Worm (Caenorhabditis elegans): ENCODE measurements around the gene ZK1098.2.

The ZK1098.2 gene

ce11 chrIII:9561158-9561557 lies 32.2 kb downstream of the ZK1098.2 start, which contains the start of gene C48B4.8:
TSS of gene C48B4.8 (minus strand) at chrIII:9561258.
- TF ChIP-seq aly-1 (tag; optimal IDR thresholded peaks at IDR 0.05) = no peak
- TF ChIP-seq hmbx-1 (tag; optimal IDR thresholded peaks at IDR 0.05) = no peak
- TF ChIP-seq scrt-1 (GFP tag; IDR thresholded peaks at IDR 0.05) = no peak

ce11 chrIII:9563235-9563634 lies 34.3 kb downstream of the ZK1098.2 start, which contains the start of gene C48B4.9:
TSS of gene C48B4.9 (minus strand) at chrIII:9563335.
- TF ChIP-seq tra-4 (tag; optimal IDR thresholded peaks at IDR 0.05) (no peak), tbx-37 (GFP tag; conservative IDR thresholded peaks at IDR 0.05) (no peak), hnd-1 (tag; optimal IDR thresholded peaks at IDR 0.05) (no peak), hmg-4 (GFP tag; optimal IDR thresholded peaks at IDR 0.05) (no peak), ets-7 (tag; optimal IDR thresholded peaks at IDR 0.05) (no peak), pes-1 (GFP tag; IDR thresholded peaks at IDR 0.05) (no peak), tbx-11 (GFP tag; IDR thresholded peaks at IDR 0.05) (no peak), F13C5.2 (tag; optimal IDR thresholded peaks at IDR 0.05) (no peak), ama-1 (optimal IDR thresholded peaks at IDR 0.05) (no peak), ceh-36 (tag; optimal IDR thresholded peaks at IDR 0.05) (no peak), aly-1 (tag; optimal IDR thresholded peaks at IDR 0.05) (no peak), scrt-1 (GFP tag; IDR thresholded peaks at IDR 0.05) (no peak), ceh-13 (GFP tag; optimal IDR thresholded peaks at IDR 0.05) (no peak), flt-1 (GFP tag; IDR thresholded peaks at IDR 0.05) (no peak), hmbx-1 (tag; optimal IDR thresholded peaks at IDR 0.05) (no peak)

- TF ChIP-seq B0310.2 (tag; optimal IDR thresholded peaks at IDR 0.05) (no peak), hnd-1 (tag; optimal IDR thresholded peaks at IDR 0.05) (no peak), hmg-4 (GFP tag; optimal IDR thresholded peaks at IDR 0.05) (no peak), ceh-36 (tag; optimal IDR thresholded peaks at IDR 0.05) (no peak), ets-7 (tag; optimal IDR thresholded peaks at IDR 0.05) (no peak), tra-4 (tag; optimal IDR thresholded peaks at IDR 0.05) (no peak), ama-1 (optimal IDR thresholded peaks at IDR 0.05) (no peak), tbx-37 (GFP tag; conservative IDR thresholded peaks at IDR 0.05) (no peak), ceh-13 (GFP tag; optimal IDR thresholded peaks at IDR 0.05) (no peak), hmbx-1 (tag; optimal IDR thresholded peaks at IDR 0.05) (no peak), tbx-11 (GFP tag; IDR thresholded peaks at IDR 0.05) (no peak), aly-1 (tag; optimal IDR thresholded peaks at IDR 0.05) (no peak), F13C5.2 (tag; optimal IDR thresholded peaks at IDR 0.05) (no peak), flt-1 (GFP tag; IDR thresholded peaks at IDR 0.05) (no peak), pes-1 (GFP tag; IDR thresholded peaks at IDR 0.05) (no peak), sea-1 (GFP tag; conservative IDR thresholded peaks at IDR 0.05) (no peak)
Observed at ce11 chrIII:9564410-9564809, 35.5 kb downstream of the ZK1098.2 start, which contains the start of gene C48B4.10. TSS of gene C48B4.10 (minus strand) at chrIII:9564510.

- TF ChIP-seq F13C5.2 (tag; optimal IDR thresholded peaks at IDR 0.05) = no peak
- no peak for TF ChIP-seq hmbx-1 (tag; optimal IDR thresholded peaks at IDR 0.05)
Observed at ce11 chrIII:9565973-9566372, 37.0 kb downstream of the ZK1098.2 start, which contains the start of gene C48B4.11. TSS of gene C48B4.11 (minus strand) at chrIII:9566115.

ce11 chrIII:9568451-9568850 lies 39.5 kb downstream of the ZK1098.2 start, which contains the start of gene C48B4.13:
TSS of gene C48B4.13 (plus strand) at chrIII:9568751.
- no peak for TF ChIP-seq pes-1 (GFP tag; IDR thresholded peaks at IDR 0.05)
- no peak for TF ChIP-seq hnd-1 (tag; optimal IDR thresholded peaks at IDR 0.05)
- no peak for TF ChIP-seq ets-7 (tag; optimal IDR thresholded peaks at IDR 0.05)
- TF ChIP-seq tbx-37 (GFP tag; conservative IDR thresholded peaks at IDR 0.05) = no peak
- no peak for TF ChIP-seq ama-1 (optimal IDR thresholded peaks at IDR 0.05)
- no peak for TF ChIP-seq hmbx-1 (tag; optimal IDR thresholded peaks at IDR 0.05)

ce11 chrIII:9570869-9571268 lies 41.9 kb downstream of the ZK1098.2 start:
- TF ChIP-seq ceh-36 (tag; optimal IDR thresholded peaks at IDR 0.05) (no peak), tbx-11 (GFP tag; IDR thresholded peaks at IDR 0.05) (no peak), hmbx-1 (tag; optimal IDR thresholded peaks at IDR 0.05) (no peak), pes-1 (GFP tag; IDR thresholded peaks at IDR 0.05) (no peak), scrt-1 (GFP tag; IDR thresholded peaks at IDR 0.05) (no peak), B0310.2 (tag; optimal IDR thresholded peaks at IDR 0.05) (no peak), aly-1 (tag; optimal IDR thresholded peaks at IDR 0.05) (no peak), ceh-13 (GFP tag; optimal IDR thresholded peaks at IDR 0.05) (no peak), ama-1 (optimal IDR thresholded peaks at IDR 0.05) (no peak), hnd-1 (tag; optimal IDR thresholded peaks at IDR 0.05) (no peak), flt-1 (GFP tag; IDR thresholded peaks at IDR 0.05) (no peak), ets-7 (tag; optimal IDR thresholded peaks at IDR 0.05) (no peak), F13C5.2 (tag; optimal IDR thresholded peaks at IDR 0.05) (no peak), sea-1 (GFP tag; conservative IDR thresholded peaks at IDR 0.05) (no peak), tra-4 (tag; optimal IDR thresholded peaks at IDR 0.05) (no peak), tbx-37 (GFP tag; conservative IDR thresholded peaks at IDR 0.05) (no peak)

- TF ChIP-seq tbx-37 (GFP tag; conservative IDR thresholded peaks at IDR 0.05) (no peak), pes-1 (GFP tag; IDR thresholded peaks at IDR 0.05) (no peak), sea-1 (GFP tag; conservative IDR thresholded peaks at IDR 0.05) (no peak), ceh-13 (GFP tag; optimal IDR thresholded peaks at IDR 0.05) (no peak), tra-4 (tag; optimal IDR thresholded peaks at IDR 0.05) (no peak), ets-7 (tag; optimal IDR thresholded peaks at IDR 0.05) (no peak), F13C5.2 (tag; optimal IDR thresholded peaks at IDR 0.05) (no peak), aly-1 (tag; optimal IDR thresholded peaks at IDR 0.05) (no peak), flt-1 (GFP tag; IDR thresholded peaks at IDR 0.05) (no peak), B0310.2 (tag; optimal IDR thresholded peaks at IDR 0.05) (no peak), hnd-1 (tag; optimal IDR thresholded peaks at IDR 0.05) (no peak), scrt-1 (GFP tag; IDR thresholded peaks at IDR 0.05) (no peak), ama-1 (optimal IDR thresholded peaks at IDR 0.05) (no peak), tbx-11 (GFP tag; IDR thresholded peaks at IDR 0.05) (no peak)
Observed at ce11 chrIII:9580039-9580891, 51.3 kb downstream of the ZK1098.2 start, which contains the start of gene ced-7. TSS of gene ced-7 (minus strand) at chrIII:9580089.

Measured in whole organism, early embryonic.